Worm (Caenorhabditis elegans) whole organism, L2 larva: Measurements from ENCODE around the gene Y39B6A.5.

Experiments used
- ZK546.5 ChIP-seq: sonication (generic microtip); optimal IDR thresholded peaks from 2 replicates; lab custom pipeline; 2017; ENCODE audit warnings: missing biosample characterization, missing genetic modification characterization
- egl-27 ChIP-seq: sonication (generic microtip); optimal IDR thresholded peaks from 3 replicates; lab custom pipeline; 2017; ENCODE audit warnings: missing biosample characterization, missing genetic modification reagents, missing genetic modification characterization
- elt-1 ChIP-seq: fragments of 150-350 bp; optimal IDR thresholded peaks from 2 replicates; lab custom pipeline; 2014; ENCODE audit warnings: missing biosample characterization, missing genetic modification characterization
- mbf-1 ChIP-seq: sonication (generic microtip); optimal IDR thresholded peaks from 2 replicates; lab custom pipeline; 2017; ENCODE audit warnings: missing biosample characterization, missing genetic modification characterization
- nhr-11 ChIP-seq: fragments of 150-350 bp; optimal IDR thresholded peaks from 2 replicates; lab custom pipeline; 2014; ENCODE audit warnings: missing biosample characterization, missing genetic modification characterization
- skn-1 ChIP-seq: sonication (generic microtip); optimal IDR thresholded peaks from 2 replicates; lab custom pipeline; 2017; ENCODE audit warnings: missing biosample characterization, missing genetic modification characterization
- snpc-4 ChIP-seq: fragments of 150-350 bp; optimal IDR thresholded peaks from 2 replicates; lab custom pipeline; 2014; ENCODE audit warnings: missing biosample characterization, missing genetic modification characterization
- ztf-11 ChIP-seq: sonication (generic microtip); optimal IDR thresholded peaks from 2 replicates; lab custom pipeline; 2017; ENCODE audit warnings: missing biosample characterization, missing genetic modification characterization

DNA sequence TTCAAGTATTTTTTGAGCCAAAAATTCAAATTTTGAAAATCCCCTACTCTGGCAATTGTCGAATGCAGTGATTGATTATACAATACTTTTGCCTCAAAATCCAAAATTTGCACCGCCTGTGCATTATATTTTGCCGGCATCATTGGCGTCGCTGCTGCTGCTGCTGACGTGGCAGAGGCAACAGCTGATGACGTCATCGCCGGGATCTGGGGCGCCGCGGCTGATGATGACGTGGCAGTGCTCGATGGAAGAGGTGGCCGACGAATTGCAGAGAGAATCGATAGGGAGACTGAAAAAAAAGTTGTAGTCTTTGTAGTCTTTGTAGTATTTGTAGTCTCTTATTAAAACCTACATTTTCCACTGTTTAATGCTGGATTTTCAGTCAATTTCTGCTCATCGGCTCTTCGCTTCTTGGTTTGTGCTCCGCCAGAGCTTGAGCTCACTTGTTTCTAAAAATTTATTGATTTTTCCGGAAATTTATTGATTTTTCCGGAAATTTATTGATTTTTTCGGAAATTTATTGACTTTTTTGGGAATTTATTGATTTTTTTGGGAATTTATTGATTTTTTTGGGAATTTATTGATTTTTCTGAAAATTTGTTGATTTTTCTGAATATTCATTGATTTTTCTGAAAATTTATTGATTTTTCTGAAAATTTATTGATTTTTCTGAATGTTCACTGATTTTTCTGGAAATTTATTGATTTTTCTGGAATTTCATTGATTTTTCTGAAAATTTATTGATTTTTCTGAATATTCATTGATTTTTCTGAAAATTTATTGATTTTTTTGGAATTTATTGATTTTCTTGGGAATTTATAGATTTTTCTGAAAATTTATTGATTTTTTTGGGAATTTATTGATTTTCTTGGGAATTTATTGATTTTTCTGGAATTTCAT is 37.7 kb downstream of the Y39B6A.5 start:
- TF ChIP-seq snpc-4 (tag; lab: Kevin White, UChicago) (no peak), egl-27 (tag; lab: Kevin White, UChicago) (no peak), nhr-11 (tag; lab: Kevin White, UChicago) (no peak), mbf-1 (no peak), elt-1 (tag; lab: Kevin White, UChicago) (no peak), skn-1 (tag; lab: Kevin White, UChicago) (no peak), ztf-11 (tag; lab: Kevin White, UChicago) (no peak), ZK546.5 (no peak)
